Fruit fly (Drosophila melanogaster) whole organism, prepupa: ENCODE measurements around the gene CG15296.

Experiments
- Blimp-1 ChIP-seq: fragments of 200-800 bp; sonication (Bioruptor generic); optimal IDR thresholded peaks from 3 replicates; lab custom pipeline; 2017; ENCODE audit warnings: missing biosample characterization, missing genetic modification characterization, mild to moderate bottlenecking, moderate library complexity, missing genetic modification reagents
- CG10669 ChIP-seq: fragments of 200-800 bp; sonication (Bioruptor generic); optimal IDR thresholded peaks from 3 replicates; lab custom pipeline; 2018; ENCODE audit warnings: missing biosample characterization, mild to moderate bottlenecking, missing genetic modification characterization, moderate library complexity
- CG11294 ChIP-seq: fragments of 200-800 bp; sonication (Bioruptor generic); IDR thresholded peaks from 2 replicates; pipeline ENCODE4 v1.3.6; 2022; ENCODE audit warnings: missing biosample characterization, missing genetic modification characterization
- CG11762 ChIP-seq: fragments of 200-800 bp; sonication (Bioruptor generic); optimal IDR thresholded peaks from 3 replicates; lab custom pipeline; 2016; ENCODE audit warnings: missing biosample characterization, missing genetic modification characterization; ENCODE audit not compliant: insufficient read depth
- CG11902 ChIP-seq: fragments of 200-800 bp; sonication (Bioruptor generic); optimal IDR thresholded peaks from 3 replicates; lab custom pipeline; 2016; ENCODE audit warnings: missing biosample characterization, missing genetic modification characterization
- CG15336 ChIP-seq: fragments of 200-800 bp; sonication (Bioruptor generic); IDR thresholded peaks from 2 replicates; pipeline ENCODE4 v1.3.6; 2022; ENCODE audit warnings: missing biosample characterization, missing genetic modification characterization
- CG1621 ChIP-seq: fragments of 200-800 bp; sonication (Bioruptor generic); optimal IDR thresholded peaks from 3 replicates; lab custom pipeline; 2018; ENCODE audit warnings: missing biosample characterization, mild to moderate bottlenecking, missing genetic modification characterization
- CG16779 ChIP-seq: fragments of 200-800 bp; sonication (Bioruptor generic); optimal IDR thresholded peaks from 3 replicates; lab custom pipeline; 2017; ENCODE audit warnings: missing biosample characterization, mild to moderate bottlenecking, missing genetic modification characterization
- CG31627 ChIP-seq: fragments of 200-800 bp; sonication (Bioruptor generic); optimal IDR thresholded peaks from 3 replicates; lab custom pipeline; 2016; ENCODE audit warnings: missing biosample characterization, missing genetic modification characterization
- CG32006 ChIP-seq: fragments of 200-800 bp; sonication (Bioruptor generic); optimal IDR thresholded peaks from 3 replicates; lab custom pipeline; 2017; ENCODE audit warnings: missing biosample characterization, mild to moderate bottlenecking, missing genetic modification characterization
- CG34406 ChIP-seq: fragments of 200-800 bp; sonication (Bioruptor generic); optimal IDR thresholded peaks from 3 replicates; lab custom pipeline; 2016; ENCODE audit warnings: missing biosample characterization, missing genetic modification characterization
- CG3919 ChIP-seq: fragments of 200-800 bp; sonication (Bioruptor generic); optimal IDR thresholded peaks from 3 replicates; lab custom pipeline; 2016; ENCODE audit warnings: missing biosample characterization, missing genetic modification characterization
- CG6276 ChIP-seq: fragments of 200-800 bp; sonication (Bioruptor generic); optimal IDR thresholded peaks from 2 replicates; lab custom pipeline; 2017; ENCODE audit warnings: missing biosample characterization, mild to moderate bottlenecking, missing genetic modification characterization
- CG6792 ChIP-seq: fragments of 200-800 bp; sonication (Bioruptor generic); optimal IDR thresholded peaks from 3 replicates; lab custom pipeline; 2016; ENCODE audit warnings: missing biosample characterization, missing genetic modification characterization
- CG6808 ChIP-seq: fragments of 200-800 bp; sonication (Bioruptor generic); optimal IDR thresholded peaks from 3 replicates; lab custom pipeline; 2017; ENCODE audit warnings: missing biosample characterization, missing genetic modification characterization, mild to moderate bottlenecking, moderate library complexity, missing genetic modification reagents
- CG6854 ChIP-seq: fragments of 200-800 bp; sonication (Bioruptor generic); optimal IDR thresholded peaks from 2 replicates; lab custom pipeline; 2017; ENCODE audit warnings: missing biosample characterization, mild to moderate bottlenecking, missing genetic modification characterization
- CG7368 ChIP-seq: fragments of 200-800 bp; sonication (Bioruptor generic); optimal IDR thresholded peaks from 3 replicates; lab custom pipeline; 2016; ENCODE audit warnings: missing biosample characterization, missing genetic modification characterization
- CG8119 ChIP-seq: fragments of 200-800 bp; sonication (Bioruptor generic); IDR thresholded peaks from 3 replicates; pipeline ENCODE4 v1.3.6; 2022; ENCODE audit warnings: missing biosample characterization, missing genetic modification characterization
- CG9139 ChIP-seq: fragments of 200-800 bp; sonication (Bioruptor generic); optimal IDR thresholded peaks from 3 replicates; lab custom pipeline; 2017; ENCODE audit warnings: missing biosample characterization, mild to moderate bottlenecking, missing genetic modification characterization
- Eip78C ChIP-seq: fragments of 200-800 bp; sonication (Bioruptor generic); peaks from one replicate; lab custom pipeline; 2016; ENCODE audit warnings: missing biosample characterization, missing genetic modification characterization
- Hr38 ChIP-seq: sonication (Bioruptor generic); optimal IDR thresholded peaks from 2 replicates; lab custom pipeline; 2016; ENCODE audit warnings: missing biosample characterization, missing genetic modification characterization
- Hr39 ChIP-seq: fragments of 200-800 bp; sonication (Bioruptor generic); optimal IDR thresholded peaks from 2 replicates; lab custom pipeline; 2016; ENCODE audit warnings: missing biosample characterization, missing genetic modification characterization
- Hr4 ChIP-seq: fragments of 200-800 bp; sonication (Bioruptor generic); optimal IDR thresholded peaks from 3 replicates; lab custom pipeline; 2016; ENCODE audit warnings: missing biosample characterization, missing genetic modification characterization
- Lpt ChIP-seq: fragments of 200-800 bp; sonication (Bioruptor generic); optimal IDR thresholded peaks from 3 replicates; lab custom pipeline; 2016; ENCODE audit warnings: missing biosample characterization, missing genetic modification characterization
- OdsH ChIP-seq: fragments of 200-800 bp; sonication (Bioruptor generic); optimal IDR thresholded peaks from 3 replicates; lab custom pipeline; 2016; ENCODE audit warnings: missing biosample characterization, missing genetic modification characterization
- Smox ChIP-seq: fragments of 200-800 bp; sonication (Bioruptor generic); optimal IDR thresholded peaks from 3 replicates; lab custom pipeline; 2016; ENCODE audit warnings: missing biosample characterization, missing genetic modification characterization
- Sox102F ChIP-seq: fragments of 200-800 bp; sonication (Bioruptor generic); optimal IDR thresholded peaks from 2 replicates; lab custom pipeline; 2016; ENCODE audit warnings: missing biosample characterization, mild to moderate bottlenecking, missing genetic modification characterization
- Sox14 ChIP-seq: fragments of 200-800 bp; sonication (Bioruptor generic); optimal IDR thresholded peaks from 3 replicates; lab custom pipeline; 2016; ENCODE audit warnings: missing biosample characterization, missing genetic modification characterization
- Sox15 ChIP-seq: fragments of 200-800 bp; sonication (Bioruptor generic); optimal IDR thresholded peaks from 3 replicates; lab custom pipeline; 2016; ENCODE audit warnings: missing biosample characterization, missing genetic modification characterization
- achi ChIP-seq: fragments of 200-800 bp; sonication (Bioruptor generic); optimal IDR thresholded peaks from 3 replicates; lab custom pipeline; 2016; ENCODE audit warnings: missing biosample characterization, missing genetic modification characterization
- acj6 ChIP-seq: fragments of 200-800 bp; sonication (Bioruptor generic); optimal IDR thresholded peaks from 3 replicates; lab custom pipeline; 2016; ENCODE audit warnings: missing biosample characterization, missing genetic modification characterization
- dac ChIP-seq: fragments of 200-800 bp; sonication (Bioruptor generic); optimal IDR thresholded peaks from 2 replicates; lab custom pipeline; 2017; ENCODE audit warnings: missing biosample characterization, mild to moderate bottlenecking, missing genetic modification characterization
- eg ChIP-seq: fragments of 200-800 bp; sonication (Bioruptor generic); IDR thresholded peaks from 3 replicates; pipeline ENCODE4 v1.3.6; 2022; ENCODE audit warnings: missing biosample characterization, missing genetic modification characterization
- fd59A ChIP-seq: fragments of 200-800 bp; sonication (Bioruptor generic); optimal IDR thresholded peaks from 2 replicates; lab custom pipeline; 2017; ENCODE audit warnings: missing biosample characterization, mild to moderate bottlenecking, missing genetic modification characterization, missing genetic modification reagents
- fd85E ChIP-seq: fragments of 200-800 bp; sonication (Bioruptor generic); optimal IDR thresholded peaks from 3 replicates; lab custom pipeline; 2016; ENCODE audit warnings: missing biosample characterization, missing genetic modification characterization
- fkh ChIP-seq: fragments of 200-800 bp; sonication (Bioruptor generic); optimal IDR thresholded peaks from 3 replicates; lab custom pipeline; 2017; ENCODE audit warnings: missing biosample characterization, mild to moderate bottlenecking, missing genetic modification characterization, moderate library complexity
- lz ChIP-seq: fragments of 200-800 bp; sonication (Bioruptor generic); optimal IDR thresholded peaks from 3 replicates; lab custom pipeline; 2016; ENCODE audit warnings: missing biosample characterization, missing genetic modification characterization
- net ChIP-seq: fragments of 200-800 bp; sonication (Bioruptor generic); optimal IDR thresholded peaks from 3 replicates; lab custom pipeline; 2016; ENCODE audit warnings: missing biosample characterization, missing genetic modification characterization
- pdm3 ChIP-seq: fragments of 200-800 bp; sonication (Bioruptor generic); optimal IDR thresholded peaks from 3 replicates; lab custom pipeline; 2016; ENCODE audit warnings: missing biosample characterization, missing genetic modification characterization
- salr ChIP-seq, 2 experiments: fragments of 200-800 bp; sonication (Bioruptor generic); optimal IDR thresholded peaks; 3 replicates each; lab custom pipeline; 2016 to 2018; ENCODE audit warnings: missing biosample characterization in 2 of 2, missing genetic modification characterization in 2 of 2, mild to moderate bottlenecking in 1 of 2
- spab ChIP-seq: fragments of 200-800 bp; sonication (Bioruptor generic); optimal IDR thresholded peaks from 2 replicates; lab custom pipeline; 2017; ENCODE audit warnings: missing biosample characterization, mild to moderate bottlenecking, missing genetic modification characterization, missing genetic modification reagents
- ss ChIP-seq, 2 experiments: fragments of 200-800 bp; sonication (Bioruptor generic); optimal IDR thresholded peaks; 2 replicates in 1 of 2; 3 replicates in 1 of 2; lab custom pipeline; 2017 to 2018; ENCODE audit warnings: mild to moderate bottlenecking in 2 of 2, missing biosample characterization in 2 of 2, missing genetic modification characterization in 2 of 2, moderate library complexity in 1 of 2
- svp ChIP-seq: fragments of 200-800 bp; sonication (Bioruptor generic); peaks from one replicate; lab custom pipeline; 2016; ENCODE audit warnings: missing biosample characterization, missing genetic modification characterization

Gene CG15296

DNA sequence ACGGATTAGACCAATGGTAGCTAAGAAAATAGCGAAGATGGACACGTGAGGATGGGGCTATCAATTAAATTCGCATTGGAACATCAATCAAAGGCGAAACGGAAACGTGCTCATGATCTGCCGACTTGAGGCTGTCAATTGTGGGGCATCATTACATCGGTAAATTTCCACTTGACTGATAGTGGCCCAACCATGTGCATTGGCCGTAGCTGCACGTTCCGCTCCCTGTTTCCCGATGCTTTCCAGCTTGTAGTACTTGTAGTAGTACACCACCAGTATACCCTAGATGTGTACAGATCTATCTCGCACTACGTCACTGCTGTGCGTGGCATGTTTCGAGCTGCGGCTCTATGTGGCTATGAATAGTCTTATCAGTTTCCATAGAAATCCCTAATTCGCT is 32.9 kb upstream of the CG15296 start:
- TF ChIP-seq CG10669 (GFP tag; lab: Kevin White, UChicago) = no peak
- TF ChIP-seq CG11902 (GFP tag; lab: Kevin White, UChicago) = no peak
- TF ChIP-seq svp (GFP tag; lab: Kevin White, UChicago) = peak; percentile 51
- TF ChIP-seq pdm3 (GFP tag; lab: Kevin White, UChicago) = no peak
- TF ChIP-seq eg (GFP tag; lab: Robert Waterston, UW) = no peak

DNA sequence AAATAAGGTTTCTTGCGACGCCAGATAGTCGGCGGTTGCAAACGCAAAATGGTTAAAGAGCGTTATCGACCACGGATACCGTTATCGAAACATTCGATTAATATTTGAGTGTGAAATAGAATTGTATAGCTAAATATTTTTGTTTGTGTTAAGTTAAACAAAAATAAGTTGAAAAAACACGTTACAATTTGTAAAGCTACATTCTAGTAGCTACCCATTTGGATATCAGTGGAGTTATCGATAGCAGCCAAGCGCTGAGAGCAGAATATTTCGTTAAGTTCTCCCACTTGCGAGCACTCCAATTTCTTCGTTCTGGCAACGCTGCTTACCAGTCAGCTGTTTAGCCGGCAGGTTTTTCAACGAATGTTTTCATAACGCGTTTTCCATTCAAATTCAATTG is 29.4 kb upstream of the CG15296 start, which contains the start of the genes Hmr and CG2124:
Gene Hmr, minus strand, starts transcription at position 43 of the 400 bp plus-strand sequence.
Gene CG2124, plus strand, starts transcription at position 310 of the 400 bp plus-strand sequence.
- TF ChIP-seq fd59A (GFP tag; lab: Kevin White, UChicago) (no peak), CG6276 (GFP tag; lab: Kevin White, UChicago) (no peak), CG8119 (GFP tag; lab: Robert Waterston, UW) (no peak), Lpt (GFP tag; lab: Kevin White, UChicago) (no peak), achi (GFP tag; lab: Kevin White, UChicago) (no peak), Blimp-1 (no peak), lz (GFP tag; lab: Kevin White, UChicago) (no peak), CG32006 (GFP tag; lab: Kevin White, UChicago) (no peak), CG1621 (tag; lab: Kevin White, UChicago) (no peak), Sox102F (no peak), CG34406 (GFP tag; lab: Kevin White, UChicago) (no peak), CG11762 (GFP tag; lab: Kevin White, UChicago) (no peak), CG31627 (GFP tag; lab: Kevin White, UChicago) (no peak), CG6792 (no peak), Hr39 (no peak), acj6 (GFP tag; lab: Kevin White, UChicago) (no peak), pdm3 (GFP tag; lab: Kevin White, UChicago) (no peak), dac (GFP tag; lab: Kevin White, UChicago) (no peak), ss (GFP tag; optimal IDR thresholded peaks at IDR 0.05; lab: Kevin White, UChicago) (no peak), CG16779 (tag; lab: Kevin White, UChicago) (no peak)

DNA sequence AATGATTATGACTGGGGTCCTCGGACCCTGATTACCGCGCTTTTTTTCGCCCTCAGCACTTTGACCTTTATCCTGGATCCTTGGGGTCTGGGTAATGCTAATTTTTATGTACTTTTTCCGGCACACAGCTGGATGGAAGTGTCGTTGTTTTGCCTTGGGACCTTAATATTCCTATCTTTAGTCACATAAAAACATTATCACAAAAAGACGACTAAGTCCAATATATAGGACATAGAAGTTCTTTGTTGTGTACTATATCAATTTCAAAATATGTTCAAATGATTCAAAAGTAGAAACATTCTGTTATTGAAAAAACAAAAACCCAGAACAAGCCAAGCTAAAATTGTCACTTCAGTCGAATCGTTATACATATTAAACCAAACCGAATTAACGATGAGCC is 22.4 kb upstream of the CG15296 start, which contains the start of gene Rab9D:
Gene Rab9D, plus strand, starts transcription at position 301 of the 400 bp plus-strand sequence.
- TF ChIP-seq fd59A (GFP tag; lab: Kevin White, UChicago) = no peak
- TF ChIP-seq CG6792 = no peak
- TF ChIP-seq Lpt (GFP tag; lab: Kevin White, UChicago) = no peak
- TF ChIP-seq Smox (GFP tag; lab: Kevin White, UChicago) = no peak
- TF ChIP-seq Eip78C (GFP tag; lab: Kevin White, UChicago) = no peak
- TF ChIP-seq CG34406 (GFP tag; lab: Kevin White, UChicago) = no peak
- no peak for TF ChIP-seq eg (GFP tag; lab: Robert Waterston, UW)
- no peak for TF ChIP-seq dac (GFP tag; lab: Kevin White, UChicago)
- no peak for TF ChIP-seq CG6808 (GFP tag; lab: Kevin White, UChicago)
- TF ChIP-seq acj6 (GFP tag; lab: Kevin White, UChicago) = no peak
- no peak for TF ChIP-seq net (GFP tag; lab: Kevin White, UChicago)
- TF ChIP-seq, all 60 proteins: peak for 0

DNA sequence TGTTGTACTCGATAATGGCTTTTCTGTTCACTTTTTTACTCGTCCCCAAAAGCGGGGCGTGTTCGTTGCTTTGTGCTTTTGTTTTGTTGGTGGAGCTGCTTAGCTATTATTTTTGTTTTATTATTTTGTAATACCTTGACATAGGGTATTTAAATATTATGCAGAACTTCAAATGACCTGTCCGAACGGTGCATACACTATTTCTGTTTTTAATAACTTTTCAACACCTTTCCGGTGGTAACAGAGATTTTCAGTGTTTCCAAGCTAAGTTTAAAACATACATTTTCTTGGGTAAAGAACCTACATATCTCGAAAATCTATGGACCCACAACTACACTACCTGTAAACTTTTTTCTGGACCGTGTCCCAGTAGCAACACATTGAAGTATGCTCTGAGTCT is 21.1 kb upstream of the CG15296 start:
- TF ChIP-seq fd85E (GFP tag; lab: Kevin White, UChicago) = no peak
- no peak for TF ChIP-seq Blimp-1
- TF ChIP-seq ss (GFP tag; optimal IDR thresholded peaks at IDR 0.05; lab: Kevin White, UChicago) = peak; percentile 58 to 71
- peak; percentile 23 for TF ChIP-seq CG9139 (GFP tag; lab: Kevin White, UChicago)
- peak; percentile 53 for TF ChIP-seq CG7368 (GFP tag; lab: Kevin White, UChicago)
- TF ChIP-seq fkh (GFP tag; lab: Kevin White, UChicago) = no peak
- TF ChIP-seq achi (GFP tag; lab: Kevin White, UChicago) = peak; percentile 65
- peak; percentile 55 for TF ChIP-seq CG6792
- peak; percentile 21 to 61 for TF ChIP-seq salr (GFP tag; optimal IDR thresholded peaks at IDR 0.05; lab: Kevin White, UChicago)
- TF ChIP-seq CG11902 (GFP tag; lab: Kevin White, UChicago) = peak; percentile 45
- peak; percentile 79 for TF ChIP-seq CG6276 (GFP tag; lab: Kevin White, UChicago)
- TF ChIP-seq Hr4 (GFP tag; lab: Kevin White, UChicago) = peak; percentile 79
- TF ChIP-seq Eip78C (GFP tag; lab: Kevin White, UChicago) = peak; percentile 93
- TF ChIP-seq CG10669 (GFP tag; lab: Kevin White, UChicago) = peak; percentile 67
- no peak for TF ChIP-seq CG11762 (GFP tag; lab: Kevin White, UChicago)
- no peak for TF ChIP-seq CG6854 (GFP tag; lab: Kevin White, UChicago)
- TF ChIP-seq CG3919 (GFP tag; lab: Kevin White, UChicago) = peak; percentile 73
- TF ChIP-seq Sox15 = peak; percentile 40
- TF ChIP-seq spab (GFP tag; lab: Kevin White, UChicago) = no peak
- no peak for TF ChIP-seq CG6808 (GFP tag; lab: Kevin White, UChicago)
- no peak for TF ChIP-seq OdsH (GFP tag; lab: Kevin White, UChicago)
- TF ChIP-seq CG11294 (GFP tag; lab: Robert Waterston, UW) = peak; percentile 71
- peak; percentile 34 for TF ChIP-seq CG34406 (GFP tag; lab: Kevin White, UChicago)
- peak; percentile 71 for TF ChIP-seq Sox14 (GFP tag; lab: Kevin White, UChicago)
- peak; percentile 80 for TF ChIP-seq CG15336 (GFP tag; lab: Robert Waterston, UW)
- no peak for TF ChIP-seq Hr38 (GFP tag; lab: Kevin White, UChicago)
- TF ChIP-seq Smox (GFP tag; lab: Kevin White, UChicago) = no peak
